Worm (Caenorhabditis elegans): Measurements from ENCODE around the gene parg-1.

DNA sequence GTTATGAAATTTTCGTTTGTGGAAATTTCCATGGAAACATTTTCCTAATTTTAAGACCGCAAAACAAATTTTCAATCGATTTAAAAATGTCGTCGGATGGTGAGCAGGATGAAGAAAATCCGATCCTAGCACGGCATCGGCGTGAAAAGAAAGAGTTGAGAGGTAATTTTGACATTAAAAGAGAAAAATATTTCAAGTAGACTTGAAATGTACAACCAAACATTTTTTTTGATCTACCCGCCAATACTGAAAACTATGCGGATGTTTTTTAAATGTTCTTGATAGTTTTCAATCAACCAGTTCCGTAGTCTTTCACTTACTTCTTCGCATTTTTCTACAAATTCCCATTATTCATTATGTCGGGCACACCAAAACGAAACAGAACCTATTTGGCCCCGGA is 17.9 kb upstream of the parg-1 start, which contains the start of gene otub-3:
- TF ChIP-seq rnt-1 (tag; optimal IDR thresholded peaks at IDR 0.05) (no peak), ama-1 (optimal IDR thresholded peaks at IDR 0.05) (no peak), nhr-11 (tag; optimal IDR thresholded peaks at IDR 0.05) (no peak), mep-1 (tag; optimal IDR thresholded peaks at IDR 0.05) (no peak), ces-1 (GFP tag; optimal IDR thresholded peaks at IDR 0.05) (no peak), ceh-88 (GFP tag; IDR thresholded peaks at IDR 0.05) (no peak), egl-27 (tag; optimal IDR thresholded peaks at IDR 0.05) (no peak)

Measured in whole organism, L1 larva.